Fruit fly (Drosophila melanogaster) whole organism, embryonic: ENCODE data around the gene CG6067.

ENCODE experiments used
- B-H1 ChIP-seq: fragments of 200-800 bp; sonication (Bioruptor generic); IDR thresholded peaks from 3 replicates; pipeline ENCODE4 v1.3.6; 2022; ENCODE audit warnings: missing biosample characterization, missing genetic modification characterization
- CG10274 ChIP-seq: fragments of 200-800 bp; sonication (Bioruptor generic); optimal IDR thresholded peaks from 3 replicates; lab custom pipeline; 2017; ENCODE audit warnings: missing biosample characterization, mild to moderate bottlenecking, missing genetic modification characterization
- CG10366 ChIP-seq: fragments of 200-800 bp; sonication (Bioruptor generic); IDR thresholded peaks from 2 replicates; pipeline ENCODE4 v1.3.6; 2022; ENCODE audit warnings: missing biosample characterization, missing genetic modification characterization
- CG10565 ChIP-seq: fragments of 200-800 bp; sonication (Bioruptor generic); optimal IDR thresholded peaks from 3 replicates; lab custom pipeline; 2016; ENCODE audit warnings: missing biosample characterization, mild to moderate bottlenecking, missing genetic modification characterization
- CG14667 ChIP-seq: fragments of 200-800 bp; sonication (Bioruptor generic); IDR thresholded peaks from 2 replicates; pipeline ENCODE4 v1.3.6; 2022; ENCODE audit warnings: missing biosample characterization, missing genetic modification characterization
- CG15011 ChIP-seq: fragments of 200-800 bp; sonication (Bioruptor generic); optimal IDR thresholded peaks from 3 replicates; lab custom pipeline; 2018; ENCODE audit warnings: missing biosample characterization, mild to moderate bottlenecking, missing genetic modification characterization
- CG15601 ChIP-seq: fragments of 200-800 bp; sonication (Bioruptor generic); optimal IDR thresholded peaks from 3 replicates; lab custom pipeline; 2019; ENCODE audit warnings: missing biosample characterization, mild to moderate bottlenecking, missing genetic modification characterization, moderate library complexity
- CG1602 ChIP-seq: fragments of 200-800 bp; sonication (Bioruptor generic); optimal IDR thresholded peaks from 3 replicates; lab custom pipeline; 2016; ENCODE audit warnings: missing biosample characterization, missing genetic modification characterization
- CG16813 ChIP-seq: fragments of 200-800 bp; sonication (Bioruptor generic); IDR thresholded peaks from 3 replicates; pipeline ENCODE4 v1.3.6; 2022; ENCODE audit warnings: missing biosample characterization, missing genetic modification characterization; ENCODE audit not compliant: partially characterized antibody
- CG17328 ChIP-seq: fragments of 200-800 bp; sonication (Bioruptor generic); IDR thresholded peaks from 2 replicates; pipeline ENCODE4 v1.3.6; 2022; ENCODE audit warnings: missing biosample characterization, missing genetic modification characterization
- CG17829 ChIP-seq: fragments of 200-800 bp; optimal IDR thresholded peaks from 2 replicates; lab custom pipeline; 2019; ENCODE audit warnings: missing biosample characterization, mild to moderate bottlenecking, missing genetic modification characterization, moderate library complexity
- CG18619 ChIP-seq: fragments of 200-800 bp; sonication (Bioruptor generic); optimal IDR thresholded peaks from 3 replicates; lab custom pipeline; 2017; ENCODE audit warnings: missing biosample characterization, mild to moderate bottlenecking, missing genetic modification characterization
- CG31224 ChIP-seq: fragments of 200-800 bp; sonication (Bioruptor generic); IDR thresholded peaks from 2 replicates; pipeline ENCODE4 v1.3.6; 2022; ENCODE audit warnings: missing biosample characterization, missing genetic modification characterization
- CG4424 ChIP-seq: fragments of 200-800 bp; sonication (Bioruptor generic); optimal IDR thresholded peaks from 3 replicates; lab custom pipeline; 2016; ENCODE audit warnings: missing biosample characterization, missing genetic modification characterization
- CG4820 ChIP-seq: fragments of 200-800 bp; sonication (Bioruptor generic); optimal IDR thresholded peaks from 3 replicates; lab custom pipeline; 2016; ENCODE audit warnings: missing biosample characterization, missing genetic modification characterization
- CG6765 ChIP-seq: fragments of 200-800 bp; sonication (Bioruptor generic); optimal IDR thresholded peaks from 3 replicates; lab custom pipeline; 2017; ENCODE audit warnings: missing biosample characterization, mild to moderate bottlenecking, missing genetic modification characterization
- CG6791 ChIP-seq: fragments of 200-800 bp; sonication (Bioruptor generic); IDR thresholded peaks from 3 replicates; pipeline ENCODE4 v1.3.6; 2022; ENCODE audit warnings: missing biosample characterization, missing genetic modification characterization; ENCODE audit not compliant: partially characterized antibody
- CG7372 ChIP-seq: fragments of 200-800 bp; sonication (Bioruptor generic); IDR thresholded peaks from 2 replicates; pipeline ENCODE4 v1.3.6; 2022; ENCODE audit warnings: missing biosample characterization, missing genetic modification characterization
- CG7556 ChIP-seq: fragments of 200-800 bp; sonication (Bioruptor generic); optimal IDR thresholded peaks from 2 replicates; lab custom pipeline; 2017; ENCODE audit warnings: missing biosample characterization, mild to moderate bottlenecking, missing genetic modification characterization
- CG7963 ChIP-seq: fragments of 200-800 bp; sonication (Bioruptor generic); IDR thresholded peaks from 3 replicates; pipeline ENCODE4 v1.3.6; 2022; ENCODE audit warnings: missing biosample characterization, missing genetic modification characterization; ENCODE audit not compliant: partially characterized antibody
- CG8388 ChIP-seq: fragments of 200-800 bp; sonication (Bioruptor generic); optimal IDR thresholded peaks from 2 replicates; lab custom pipeline; 2019; ENCODE audit warnings: missing biosample characterization, mild to moderate bottlenecking, missing genetic modification characterization, moderate library complexity
- D19B ChIP-seq: fragments of 200-800 bp; sonication (Bioruptor generic); optimal IDR thresholded peaks from 2 replicates; lab custom pipeline; 2017; ENCODE audit warnings: missing biosample characterization, mild to moderate bottlenecking, missing genetic modification characterization
- Dip2 ChIP-seq: fragments of 200-800 bp; sonication (Bioruptor generic); IDR thresholded peaks from 2 replicates; pipeline ENCODE4 v1.3.6; 2022; ENCODE audit warnings: missing biosample characterization, missing genetic modification characterization
- Doc2 ChIP-seq: fragments of 200-800 bp; sonication (Bioruptor generic); IDR thresholded peaks from 2 replicates; pipeline ENCODE4 v1.3.6; 2022; ENCODE audit warnings: missing biosample characterization, missing genetic modification characterization
- Hmx ChIP-seq: fragments of 200-800 bp; sonication (Bioruptor generic); optimal IDR thresholded peaks from 2 replicates; lab custom pipeline; 2016; ENCODE audit warnings: missing biosample characterization, missing genetic modification characterization
- NC2β ChIP-seq: fragments of 200-800 bp; sonication (Bioruptor generic); optimal IDR thresholded peaks from 2 replicates; lab custom pipeline; 2016; ENCODE audit warnings: missing biosample characterization, missing genetic modification characterization
- Poxn ChIP-seq: fragments of 200-800 bp; sonication (Bioruptor generic); IDR thresholded peaks from 2 replicates; pipeline ENCODE4 v1.3.6; 2022; ENCODE audit warnings: missing biosample characterization, missing genetic modification characterization
- Rx ChIP-seq: fragments of 200-800 bp; sonication (Bioruptor generic); IDR thresholded peaks from 2 replicates; pipeline ENCODE4 v1.3.6; 2022; ENCODE audit warnings: missing biosample characterization, missing genetic modification characterization
- Scr ChIP-seq: fragments of 200-800 bp; sonication (Bioruptor generic); IDR thresholded peaks from 2 replicates; pipeline ENCODE4 v1.3.6; 2022; ENCODE audit warnings: missing biosample characterization, missing genetic modification characterization; ENCODE audit not compliant: partially characterized antibody
- Sox100B ChIP-seq: fragments of 200-800 bp; sonication (Bioruptor generic); optimal IDR thresholded peaks from 3 replicates; lab custom pipeline; 2018; ENCODE audit warnings: missing biosample characterization, mild to moderate bottlenecking, missing genetic modification characterization
- Tbp ChIP-seq: fragments of >200 bp; optimal IDR thresholded peaks from 2 replicates; lab custom pipeline; 2018; ENCODE audit warnings: missing biosample characterization, missing genetic modification characterization
- YL-1 ChIP-seq: fragments of 200-800 bp; sonication (Bioruptor generic); optimal IDR thresholded peaks from 3 replicates; lab custom pipeline; 2017; ENCODE audit warnings: missing biosample characterization, mild to moderate bottlenecking, missing genetic modification characterization
- btn ChIP-seq: fragments of 200-800 bp; sonication (Bioruptor generic); optimal IDR thresholded peaks from 2 replicates; lab custom pipeline; 2016; ENCODE audit warnings: missing biosample characterization, missing genetic modification characterization
- caup ChIP-seq: fragments of 200-800 bp; sonication (Bioruptor generic); optimal IDR thresholded peaks from 3 replicates; lab custom pipeline; 2017; ENCODE audit warnings: missing biosample characterization, mild to moderate bottlenecking, missing genetic modification characterization, moderate library complexity; ENCODE audit not compliant: severe bottlenecking
- ci ChIP-seq: fragments of 200-800 bp; sonication (Bioruptor generic); IDR thresholded peaks from 3 replicates; pipeline ENCODE4 v1.3.6; 2022; ENCODE audit warnings: missing biosample characterization, missing genetic modification characterization
- dmrt11E ChIP-seq: fragments of 200-800 bp; sonication (Bioruptor generic); optimal IDR thresholded peaks from 3 replicates; lab custom pipeline; 2018; ENCODE audit warnings: missing biosample characterization, mild to moderate bottlenecking, missing genetic modification characterization, moderate library complexity
- ftz-f1 ChIP-seq: fragments of 200-800 bp; sonication (Bioruptor generic); optimal IDR thresholded peaks from 2 replicates; lab custom pipeline; 2016; ENCODE audit warnings: missing biosample characterization, missing genetic modification characterization
- klu ChIP-seq: fragments of 200-800 bp; sonication (Bioruptor generic); IDR thresholded peaks from 2 replicates; pipeline ENCODE4 v1.3.6; 2022; ENCODE audit warnings: missing biosample characterization, missing genetic modification characterization
- mld ChIP-seq: fragments of 200-800 bp; sonication (Bioruptor generic); IDR thresholded peaks from 3 replicates; pipeline ENCODE4 v1.3.6; 2022; ENCODE audit warnings: missing biosample characterization, missing genetic modification characterization; ENCODE audit not compliant: partially characterized antibody
- oc ChIP-seq: fragments of 200-800 bp; sonication (Bioruptor generic); optimal IDR thresholded peaks from 2 replicates; lab custom pipeline; 2018; ENCODE audit warnings: missing biosample characterization, mild to moderate bottlenecking, missing genetic modification characterization, moderate library complexity
- repo ChIP-seq: fragments of 200-800 bp; sonication (Bioruptor generic); optimal IDR thresholded peaks from 2 replicates; lab custom pipeline; 2016; ENCODE audit warnings: missing biosample characterization, missing genetic modification characterization
- salm ChIP-seq: fragments of 200-800 bp; sonication (Bioruptor generic); optimal IDR thresholded peaks from 2 replicates; lab custom pipeline; 2018; ENCODE audit warnings: missing biosample characterization, mild to moderate bottlenecking, missing genetic modification characterization
- sc ChIP-seq, 3 experiments: fragments of >200 bp in 2 of 3; fragments of 200-800 bp in 1 of 3; sonication (Bioruptor generic) in 1 of 3; optimal IDR thresholded peaks; 2 replicates in 2 of 3; 3 replicates in 1 of 3; lab custom pipeline; 2017; ENCODE audit warnings: mild to moderate bottlenecking in 1 of 3, missing biosample characterization in 1 of 3, missing genetic modification characterization in 1 of 3, missing genetic modification reagents in 1 of 3
- sens ChIP-seq: fragments of 200-800 bp; sonication (Bioruptor generic); peaks from one replicate; lab custom pipeline; 2016; ENCODE audit warnings: missing biosample characterization, missing genetic modification characterization
- so ChIP-seq: fragments of 200-800 bp; sonication (Bioruptor generic); IDR thresholded peaks from 3 replicates; pipeline ENCODE4 v1.3.6; 2022; ENCODE audit warnings: missing biosample characterization, missing genetic modification characterization
- ssp ChIP-seq: fragments of 200-800 bp; sonication (Bioruptor generic); IDR thresholded peaks from 2 replicates; pipeline ENCODE4 v1.3.6; 2022; ENCODE audit warnings: missing biosample characterization, missing genetic modification characterization
- sug ChIP-seq: fragments of 200-800 bp; optimal IDR thresholded peaks from 2 replicates; lab custom pipeline; 2019; ENCODE audit warnings: missing biosample characterization, mild to moderate bottlenecking, missing genetic modification characterization, moderate library complexity
- tll ChIP-seq, 2 experiments: fragments of 200-800 bp in 1 of 2; fragments of >200 bp in 1 of 2; sonication (Bioruptor generic) in 1 of 2; optimal IDR thresholded peaks; 2 replicates each; lab custom pipeline; 2017 to 2019; ENCODE audit warnings: missing biosample characterization in 2 of 2, missing genetic modification characterization in 2 of 2, mild to moderate bottlenecking in 1 of 2, moderate library complexity in 1 of 2
- wor ChIP-seq: fragments of 200-800 bp; sonication (Bioruptor generic); IDR thresholded peaks from 2 replicates; pipeline ENCODE4 v1.3.6; 2022; ENCODE audit warnings: missing biosample characterization, missing genetic modification characterization

Gene CG6067

dm6 chrX:5918499-5919126 lies 36.8 kb upstream of the CG6067 start (continued):
- TF ChIP-seq sens, result peak; percentile 100
- TF ChIP-seq CG10565 (GFP tag; lab: Kevin White, UChicago), result peak; percentile 86
- peak; percentile 96 for TF ChIP-seq CG15601 (tag; lab: Kevin White, UChicago)
- peak; percentile 95 for TF ChIP-seq Hmx
- TF ChIP-seq Sox100B (GFP tag; lab: Kevin White, UChicago), result peak; percentile 95
- TF ChIP-seq Doc2 (GFP tag; lab: Robert Waterston, UW), result peak; percentile 98
- TF ChIP-seq repo, result peak; percentile 98
- peak; percentile 94 for TF ChIP-seq CG16813 (GFP tag; lab: Robert Waterston, UW)
- TF ChIP-seq CG4424 (GFP tag; lab: Kevin White, UChicago), result peak; percentile 99
- peak; percentile 95 for TF ChIP-seq CG10274 (GFP tag; lab: Kevin White, UChicago)
- TF ChIP-seq D19B (GFP tag; lab: Kevin White, UChicago), result peak; percentile 95
- peak; percentile 98 for TF ChIP-seq wor (GFP tag; lab: Robert Waterston, UW)
- TF ChIP-seq oc (tag; lab: Kevin White, UChicago), result peak; percentile 99
- peak; percentile 96 for TF ChIP-seq CG8388 (GFP tag; lab: Kevin White, UChicago)
- no peak for TF ChIP-seq sc (optimal IDR thresholded peaks at IDR 0.05; lab: Kevin White, UChicago)
- TF ChIP-seq sc (GFP tag; optimal IDR thresholded peaks at IDR 0.05; lab: Kevin White, UChicago), result peak; percentile 94
- peak; percentile 69 for TF ChIP-seq CG7963 (GFP tag; lab: Robert Waterston, UW)
- TF ChIP-seq so, result peak; percentile 99
- peak; percentile 82 for TF ChIP-seq CG6791 (GFP tag; lab: Robert Waterston, UW)
- TF ChIP-seq CG17829 (tag; lab: Kevin White, UChicago), result peak; percentile 98
- peak; percentile 98 for TF ChIP-seq NC2β (GFP tag; lab: Kevin White, UChicago)
- TF ChIP-seq Tbp, result no peak
- peak; percentile 99 for TF ChIP-seq Rx (GFP tag; lab: Robert Waterston, UW)
- TF ChIP-seq mld (GFP tag; lab: Robert Waterston, UW), result 0 out of 3 replicates have a peak, but pooled peaks have one; percentile 9
- TF ChIP-seq tll (GFP tag; optimal IDR thresholded peaks at IDR 0.05; lab: Kevin White, UChicago), result peak in 1 of 2 experiments; percentile 20
- peak; percentile 99 for TF ChIP-seq caup
- TF ChIP-seq B-H1 (GFP tag; lab: Robert Waterston, UW), result peak; percentile 99
- TF ChIP-seq ci (GFP tag; lab: Robert Waterston, UW), result peak; percentile 100
- TF ChIP-seq sug, result peak; percentile 98
- TF ChIP-seq dmrt11E (tag; lab: Kevin White, UChicago), result peak; percentile 96
- peak; percentile 98 for TF ChIP-seq CG7556 (GFP tag; lab: Kevin White, UChicago)
- TF ChIP-seq salm (tag; lab: Kevin White, UChicago), result peak; percentile 97
- peak; percentile 99 for TF ChIP-seq CG7372 (GFP tag; lab: Robert Waterston, UW)
- peak; percentile 98 for TF ChIP-seq Poxn (GFP tag; lab: Robert Waterston, UW)
- TF ChIP-seq klu, result peak; percentile 99
- TF ChIP-seq CG14667, result peak; percentile 99
- TF ChIP-seq btn, result peak; percentile 97
- TF ChIP-seq CG6765 (GFP tag; lab: Kevin White, UChicago), result peak; percentile 96
- peak; percentile 81 for TF ChIP-seq Dip2
- TF ChIP-seq CG31224 (GFP tag; lab: Robert Waterston, UW), result peak; percentile 97
- peak; percentile 98 for TF ChIP-seq CG18619
- TF ChIP-seq CG1602 (GFP tag; lab: Kevin White, UChicago), result peak; percentile 98
- TF ChIP-seq CG4820 (GFP tag; lab: Kevin White, UChicago), result peak; percentile 98
- TF ChIP-seq YL-1 (GFP tag; lab: Kevin White, UChicago), result peak; percentile 95
- peak; percentile 98 for TF ChIP-seq CG15011 (GFP tag; lab: Kevin White, UChicago)
- peak; percentile 61 for TF ChIP-seq Scr
- TF ChIP-seq ssp (GFP tag; lab: Robert Waterston, UW), result peak; percentile 96
- peak; percentile 99 for TF ChIP-seq CG17328
- TF ChIP-seq ftz-f1 (GFP tag; lab: Kevin White, UChicago), result peak; percentile 96
- peak; percentile 100 for TF ChIP-seq CG10366
